Worm (Caenorhabditis elegans): ENCODE data around the gene fbxb-82.

fbxb-82 gene

ce11 chrIII:184335-184734, 41.3 kb upstream of the fbxb-82 start:
- no peak for TF ChIP-seq tbx-7 (tag; optimal IDR thresholded peaks at IDR 0.05)
- no peak for TF ChIP-seq hlh-15 (tag; optimal IDR thresholded peaks at IDR 0.05)
- TF ChIP-seq rnt-1 (tag; optimal IDR thresholded peaks at IDR 0.05): no peak
- no peak for TF ChIP-seq ceh-31 (tag; optimal IDR thresholded peaks at IDR 0.05)
- no peak for TF ChIP-seq unc-86 (tag; optimal IDR thresholded peaks at IDR 0.05)
- TF ChIP-seq nfya-1 (tag; optimal IDR thresholded peaks at IDR 0.05): no peak
- no peak for TF ChIP-seq che-1 (tag; optimal IDR thresholded peaks at IDR 0.05)
- no peak for TF ChIP-seq hlh-30 (tag; optimal IDR thresholded peaks at IDR 0.05; ENCODE audit: insufficient read depth)
- no peak for TF ChIP-seq Y22D7AL.16 (tag; optimal IDR thresholded peaks at IDR 0.05)
- TF ChIP-seq odd-2 (tag; optimal IDR thresholded peaks at IDR 0.05): no peak
- TF ChIP-seq ttx-3 (tag; optimal IDR thresholded peaks at IDR 0.05): no peak
- TF ChIP-seq pqm-1 (tag; optimal IDR thresholded peaks at IDR 0.05): no peak
- no peak for TF ChIP-seq sdc-2 (tag; optimal IDR thresholded peaks at IDR 0.05)
- TF ChIP-seq K09A11.1 (tag; optimal IDR thresholded peaks at IDR 0.05; ENCODE audit: insufficient read depth): no peak
- TF ChIP-seq ceh-48 (tag; optimal IDR thresholded peaks at IDR 0.05): no peak
- TF ChIP-seq hlh-8 (tag; optimal IDR thresholded peaks at IDR 0.05): no peak
- no peak for TF ChIP-seq madf-2 (tag; optimal IDR thresholded peaks at IDR 0.05)
- TF ChIP-seq pax-1 (tag; optimal IDR thresholded peaks at IDR 0.05): no peak
- TF ChIP-seq mec-3 (tag; optimal IDR thresholded peaks at IDR 0.05; ENCODE audit: borderline replicate concordance): no peak

- TF ChIP-seq ceh-9 (tag; optimal IDR thresholded peaks at IDR 0.05) (no peak), sox-4 (tag; optimal IDR thresholded peaks at IDR 0.05) (no peak), K09A11.1 (tag; optimal IDR thresholded peaks at IDR 0.05; ENCODE audit: insufficient read depth) (no peak), T23F11.4 (GFP tag; optimal IDR thresholded peaks at IDR 0.05) (no peak), elt-2 (tag; optimal IDR thresholded peaks at IDR 0.05) (peak; percentile 70), tbx-2 (tag; optimal IDR thresholded peaks at IDR 0.05) (no peak)
Observed at ce11 chrIII:183072-183471, 40.1 kb upstream of the fbxb-82 start.

ce11 chrIII:182080-182479, 39.1 kb upstream of the fbxb-82 start, which contains the start of gene F40G9.15:
Gene F40G9.15 (plus strand): TSS chrIII:182380.
- TF ChIP-seq hlh-15 (tag; optimal IDR thresholded peaks at IDR 0.05): no peak
- TF ChIP-seq tbx-7 (tag; optimal IDR thresholded peaks at IDR 0.05): no peak
- TF ChIP-seq dve-1 (tag; optimal IDR thresholded peaks at IDR 0.05): no peak
- no peak for TF ChIP-seq ceh-45 (GFP tag; IDR thresholded peaks at IDR 0.05)
- TF ChIP-seq elt-4 (tag; optimal IDR thresholded peaks at IDR 0.05): no peak
- TF ChIP-seq ceh-18 (tag; optimal IDR thresholded peaks at IDR 0.05): no peak
- TF ChIP-seq sox-2 (GFP tag; IDR thresholded peaks at IDR 0.05): no peak
- TF ChIP-seq odd-2 (tag; optimal IDR thresholded peaks at IDR 0.05): no peak
- TF ChIP-seq pag-3 (tag; optimal IDR thresholded peaks at IDR 0.05; ENCODE audit: borderline replicate concordance): no peak
- TF ChIP-seq fkh-6 (tag; optimal IDR thresholded peaks at IDR 0.05): no peak
- TF ChIP-seq ceh-22 (tag; optimal IDR thresholded peaks at IDR 0.05): no peak
- TF ChIP-seq hlh-13 (GFP tag; optimal IDR thresholded peaks at IDR 0.05): no peak
- no peak for TF ChIP-seq ama-1 (optimal IDR thresholded peaks at IDR 0.05)
- no peak for TF ChIP-seq lin-11 (tag; optimal IDR thresholded peaks at IDR 0.05)
- no peak for TF ChIP-seq F13H6.1 (tag; optimal IDR thresholded peaks at IDR 0.05)
- TF ChIP-seq nfya-1 (tag; optimal IDR thresholded peaks at IDR 0.05): no peak
- TF ChIP-seq gmeb-2 (tag; optimal IDR thresholded peaks at IDR 0.05): no peak
- TF ChIP-seq ceh-30 (tag; optimal IDR thresholded peaks at IDR 0.05): no peak
- TF ChIP-seq eyg-1 (tag; optimal IDR thresholded peaks at IDR 0.05): no peak

DNA sequence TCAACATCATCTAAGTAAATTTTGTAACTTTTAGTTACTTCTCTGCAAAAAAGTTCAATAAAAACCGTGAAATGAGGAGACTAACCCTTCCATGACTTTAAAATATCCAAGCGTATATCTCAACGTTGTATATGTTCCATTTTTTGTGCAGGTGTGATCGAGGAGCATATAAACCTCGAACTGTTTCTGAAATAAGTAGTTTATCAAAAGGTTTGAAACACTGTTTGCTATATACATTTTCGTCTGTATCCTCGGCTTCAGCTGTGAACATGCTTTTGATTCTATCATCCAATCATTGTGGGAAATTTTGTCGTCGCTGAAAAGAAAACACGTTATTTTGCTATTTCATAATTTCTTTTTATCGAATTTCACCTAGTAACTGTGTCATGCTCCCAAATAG, 37.9 kb upstream of the fbxb-82 start, which contains the start of gene F40G9.5:
Gene F40G9.5 (plus strand): TSS at position 301 of the 400 bp plus-strand sequence.
- TF ChIP-seq ceh-30 (tag; optimal IDR thresholded peaks at IDR 0.05) (no peak), fkh-6 (tag; optimal IDR thresholded peaks at IDR 0.05) (no peak), ceh-31 (tag; optimal IDR thresholded peaks at IDR 0.05) (no peak), eyg-1 (tag; optimal IDR thresholded peaks at IDR 0.05) (no peak), pqm-1 (tag; optimal IDR thresholded peaks at IDR 0.05) (no peak), ttx-3 (tag; optimal IDR thresholded peaks at IDR 0.05) (no peak), pha-2 (tag; optimal IDR thresholded peaks at IDR 0.05) (no peak), nhr-11 (tag; optimal IDR thresholded peaks at IDR 0.05) (no peak), unc-55 (GFP tag; optimal IDR thresholded peaks at IDR 0.05) (no peak)

Measured in whole organism, late embryonic.